Fruit fly (Drosophila melanogaster): ENCODE measurements around the gene CG31869.

DNA sequence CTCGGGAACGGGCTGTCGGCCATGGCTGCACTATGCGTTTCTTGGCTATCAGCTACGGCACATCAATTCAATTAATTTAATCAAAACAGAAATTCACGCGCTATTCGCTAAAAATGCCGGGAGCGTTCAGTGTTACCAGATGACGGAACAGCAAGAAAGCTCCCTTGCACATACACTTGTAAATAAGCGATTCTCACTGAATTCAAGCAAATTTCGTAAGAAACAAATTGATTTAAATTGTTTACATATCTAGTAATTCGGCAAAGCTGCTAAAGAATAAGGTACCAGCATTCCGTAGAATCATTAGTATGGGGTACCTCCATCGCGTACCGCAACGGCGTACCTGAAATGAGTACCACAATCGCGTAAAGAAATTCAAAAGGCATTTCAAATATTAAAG lies 65.0 kb downstream of the CG31869 start, which contains the start of gene Nup107:
- no peak for TF ChIP-seq Hr83 (GFP tag; optimal IDR thresholded peaks at IDR 0.05; ENCODE audit: poor library complexity, severe bottlenecking)
- no peak for TF ChIP-seq usp (GFP tag; optimal IDR thresholded peaks at IDR 0.05)
- no peak for TF ChIP-seq OdsH (GFP tag; optimal IDR thresholded peaks at IDR 0.05)
- TF ChIP-seq Myc (optimal IDR thresholded peaks at IDR 0.05): no peak
- TF ChIP-seq HLH106 (tag; optimal IDR thresholded peaks at IDR 0.05): no peak
- TF ChIP-seq pan (optimal IDR thresholded peaks at IDR 0.05): no peak
- TF ChIP-seq sv (GFP tag; optimal IDR thresholded peaks at IDR 0.05): no peak
- TF ChIP-seq lola (GFP tag; optimal IDR thresholded peaks at IDR 0.05): no peak
- no peak for TF ChIP-seq ey (GFP tag; optimal IDR thresholded peaks at IDR 0.05)
- TF ChIP-seq h (GFP tag; optimal IDR thresholded peaks at IDR 0.05): no peak
- TF ChIP-seq N (GFP tag; optimal IDR thresholded peaks at IDR 0.05): peak; percentile 81
- no peak for TF ChIP-seq Rel (GFP tag; optimal IDR thresholded peaks at IDR 0.05)
- no peak for TF ChIP-seq Rel (tag; optimal IDR thresholded peaks at IDR 0.05)
- TF ChIP-seq br (GFP tag; optimal IDR thresholded peaks at IDR 0.05): no peak

All from whole organism, wandering third instar larva.